Worm (Caenorhabditis elegans): ENCODE results near the gene acp-1.

acp-1 gene

DNA sequence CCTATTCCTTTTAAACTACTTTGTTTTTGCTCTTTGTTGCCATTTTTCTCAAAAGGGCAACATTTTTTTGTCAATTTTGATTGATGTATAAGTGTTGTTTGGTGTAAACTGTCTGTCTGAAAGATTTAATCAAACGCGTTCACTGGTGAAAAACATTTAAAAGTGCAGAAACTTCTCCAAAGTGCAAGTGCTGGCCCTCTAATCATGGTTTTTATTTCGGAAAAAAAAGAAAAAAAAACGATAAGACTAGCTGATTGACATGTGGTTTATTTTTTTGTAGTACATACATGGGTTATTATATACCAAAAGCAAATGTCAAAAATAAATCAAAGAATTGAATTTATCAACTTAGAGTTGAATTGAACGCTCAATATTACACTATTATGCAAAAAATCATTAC lies 22.9 kb downstream of the acp-1 start, which contains the start of gene dhs-26:
Gene dhs-26 (minus strand): TSS at position 116 of the 400 bp plus-strand sequence.
- TF ChIP-seq che-1 (tag; optimal IDR thresholded peaks at IDR 0.05) (no peak), hlh-30 (tag; optimal IDR thresholded peaks at IDR 0.05; ENCODE audit: insufficient read depth) (no peak), sdc-2 (tag; optimal IDR thresholded peaks at IDR 0.05) (no peak), hlh-15 (tag; optimal IDR thresholded peaks at IDR 0.05) (no peak), ceh-18 (tag; optimal IDR thresholded peaks at IDR 0.05) (no peak), unc-42 (tag; optimal IDR thresholded peaks at IDR 0.05) (no peak), ceh-14 (tag; optimal IDR thresholded peaks at IDR 0.05) (no peak), ref-2 (tag; optimal IDR thresholded peaks at IDR 0.05) (no peak), syd-9 (tag; optimal IDR thresholded peaks at IDR 0.05) (no peak)

DNA sequence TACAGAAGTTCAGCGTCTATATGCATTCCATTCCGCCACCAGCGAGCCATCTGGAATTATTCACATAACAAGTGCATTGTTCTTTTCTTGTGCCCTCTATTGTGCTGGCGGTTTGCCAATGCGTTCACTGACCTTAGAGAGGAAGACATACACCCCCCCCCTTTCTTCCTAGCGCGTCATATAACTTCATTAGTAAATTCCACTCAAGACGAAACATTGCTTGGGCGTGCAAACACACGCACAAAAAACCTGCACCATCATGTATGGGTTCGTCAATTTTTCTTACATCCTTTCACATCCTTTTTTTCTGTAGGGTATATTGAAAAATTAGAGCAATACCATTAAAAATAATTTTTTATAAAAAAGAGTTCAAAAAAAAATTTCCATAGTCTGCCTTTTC lies 33.7 kb downstream of the acp-1 start, which contains the start of gene ZK816.1:
Gene ZK816.1 (plus strand): TSS at position 187 of the 400 bp plus-strand sequence.
- peak; percentile 8 for TF ChIP-seq ref-2 (tag; optimal IDR thresholded peaks at IDR 0.05)
- peak; percentile 69 for TF ChIP-seq unc-42 (tag; optimal IDR thresholded peaks at IDR 0.05)
- peak; percentile 47 for TF ChIP-seq ceh-31 (tag; optimal IDR thresholded peaks at IDR 0.05)
- no peak for TF ChIP-seq unc-3 (GFP tag; conservative IDR thresholded peaks at IDR 0.05)
- no peak for TF ChIP-seq unc-3 (tag; optimal IDR thresholded peaks at IDR 0.05)
- TF ChIP-seq sox-2 (GFP tag; IDR thresholded peaks at IDR 0.05): peak; percentile 23; the same call in 1 of the 2 replicates

DNA sequence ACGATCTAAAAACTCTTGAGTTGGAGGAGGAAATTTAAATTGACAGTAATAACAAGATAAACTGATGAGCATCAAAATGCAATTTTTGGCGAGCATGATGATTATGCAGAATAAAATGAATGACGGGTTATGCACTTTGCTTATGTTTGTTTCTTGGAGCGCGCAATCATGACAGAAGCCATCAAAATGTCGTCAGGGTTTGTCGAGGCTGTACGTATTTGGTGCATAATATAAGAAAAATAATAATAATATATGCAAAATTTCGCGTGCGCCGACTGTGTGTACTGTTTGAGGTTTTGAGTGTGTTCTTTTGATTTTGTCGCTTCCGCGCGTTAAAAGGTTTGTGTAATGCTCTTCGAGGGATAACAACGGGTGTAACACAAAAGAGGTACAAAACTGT lies 35.0 kb downstream of the acp-1 start, which contains the start of gene nspg-4:
Gene nspg-4 (minus strand): TSS at position 101 of the 400 bp plus-strand sequence.
- TF ChIP-seq gmeb-2 (tag; optimal IDR thresholded peaks at IDR 0.05) (no peak), ceh-31 (tag; optimal IDR thresholded peaks at IDR 0.05) (no peak), C08G9.2 (tag; optimal IDR thresholded peaks at IDR 0.05) (no peak), elt-2 (tag; optimal IDR thresholded peaks at IDR 0.05) (no peak), nfya-1 (tag; optimal IDR thresholded peaks at IDR 0.05) (no peak), hlh-6 (tag; optimal IDR thresholded peaks at IDR 0.05) (no peak), madf-2 (tag; optimal IDR thresholded peaks at IDR 0.05) (no peak), lin-11 (tag; optimal IDR thresholded peaks at IDR 0.05) (no peak), sox-2 (GFP tag; IDR thresholded peaks at IDR 0.05) (no peak), syd-9 (tag; optimal IDR thresholded peaks at IDR 0.05) (no peak)

DNA sequence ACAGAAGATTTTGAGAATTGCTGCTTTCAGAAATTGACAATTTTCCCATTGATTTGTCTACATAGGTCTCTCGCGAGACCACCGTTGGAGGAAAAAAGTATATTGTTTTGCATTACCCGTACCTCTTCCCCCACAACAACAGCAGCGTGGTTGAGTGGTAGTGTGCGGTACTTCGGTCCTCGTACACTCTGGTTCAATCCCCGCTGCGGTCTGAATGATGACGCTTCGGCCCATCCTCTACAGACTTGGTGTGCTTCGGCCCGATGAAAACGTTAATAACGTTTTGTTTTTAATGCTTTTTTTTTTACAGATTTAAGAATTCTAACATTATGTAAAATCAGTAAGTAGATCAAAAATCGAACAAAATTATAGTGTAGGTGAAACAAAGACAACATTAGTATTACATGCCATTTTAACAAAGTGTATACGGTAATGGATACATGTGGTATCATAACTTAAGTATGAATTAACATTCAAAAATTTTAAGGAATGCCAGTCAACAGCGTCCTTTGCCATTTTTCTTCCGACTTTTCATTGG lies 37.3 kb downstream of the acp-1 start, which contains the start of gene ZK816.3:
Gene ZK816.3 (plus strand): TSS at position 488 of the 538 bp plus-strand sequence.
- TF ChIP-seq elt-4 (tag; optimal IDR thresholded peaks at IDR 0.05): no peak
- peak; percentile 46; the same call in 1 of the 2 replicates for TF ChIP-seq unc-3 (GFP tag; conservative IDR thresholded peaks at IDR 0.05)
- no peak for TF ChIP-seq unc-3 (tag; optimal IDR thresholded peaks at IDR 0.05)
- no peak for TF ChIP-seq ztf-16 (tag; optimal IDR thresholded peaks at IDR 0.05)
- TF ChIP-seq ceh-34 (tag; optimal IDR thresholded peaks at IDR 0.05): peak; percentile 60
- peak; percentile 4 for TF ChIP-seq ceh-14 (tag; optimal IDR thresholded peaks at IDR 0.05)
- no peak for TF ChIP-seq pros-1 (tag; optimal IDR thresholded peaks at IDR 0.05)
- TF ChIP-seq che-1 (tag; optimal IDR thresholded peaks at IDR 0.05): peak; percentile 60
- TF ChIP-seq T23F11.4 (GFP tag; optimal IDR thresholded peaks at IDR 0.05): no peak
- peak; percentile 12 for TF ChIP-seq tbx-7 (tag; optimal IDR thresholded peaks at IDR 0.05)
- peak; percentile 61 for TF ChIP-seq sox-4 (tag; optimal IDR thresholded peaks at IDR 0.05)
- TF ChIP-seq ceh-19 (GFP tag; optimal IDR thresholded peaks at IDR 0.05): peak; percentile 36
- TF ChIP-seq nhr-232 (tag; optimal IDR thresholded peaks at IDR 0.05): peak; percentile 74
- TF ChIP-seq rnt-1 (tag; optimal IDR thresholded peaks at IDR 0.05): peak; percentile 35
- TF ChIP-seq ama-1 (optimal IDR thresholded peaks at IDR 0.05): no peak
- TF ChIP-seq K09A11.1 (tag; optimal IDR thresholded peaks at IDR 0.05; ENCODE audit: insufficient read depth): peak; percentile 55
- TF ChIP-seq pqm-1 (tag; optimal IDR thresholded peaks at IDR 0.05): no peak
- TF ChIP-seq zip-5 (tag; optimal IDR thresholded peaks at IDR 0.05): no peak
- TF ChIP-seq hlh-15 (tag; optimal IDR thresholded peaks at IDR 0.05): peak; percentile 29
- no peak for TF ChIP-seq ref-2 (tag; optimal IDR thresholded peaks at IDR 0.05)
- no peak for TF ChIP-seq nhr-11 (tag; optimal IDR thresholded peaks at IDR 0.05)
- TF ChIP-seq lim-6 (tag; optimal IDR thresholded peaks at IDR 0.05): no peak
- peak; percentile 75 for TF ChIP-seq ceh-6 (GFP tag; optimal IDR thresholded peaks at IDR 0.05)
- TF ChIP-seq lin-11 (tag; optimal IDR thresholded peaks at IDR 0.05): peak; percentile 43
- TF ChIP-seq ceh-31 (tag; optimal IDR thresholded peaks at IDR 0.05): peak; percentile 36
- no peak for TF ChIP-seq mec-3 (tag; optimal IDR thresholded peaks at IDR 0.05; ENCODE audit: borderline replicate concordance)
- peak; percentile 63 for TF ChIP-seq sdc-2 (tag; optimal IDR thresholded peaks at IDR 0.05)
- TF ChIP-seq pat-9 (tag; optimal IDR thresholded peaks at IDR 0.05): peak; percentile 71
- TF ChIP-seq pag-3 (tag; optimal IDR thresholded peaks at IDR 0.05; ENCODE audit: borderline replicate concordance): no peak
- TF ChIP-seq ceh-45 (GFP tag; IDR thresholded peaks at IDR 0.05): no peak
- peak; percentile 72 for TF ChIP-seq tbx-2 (tag; optimal IDR thresholded peaks at IDR 0.05)
- TF ChIP-seq unc-86 (tag; optimal IDR thresholded peaks at IDR 0.05): peak; percentile 31
- TF ChIP-seq nfya-1 (tag; optimal IDR thresholded peaks at IDR 0.05): peak; percentile 22
- peak; percentile 69 for TF ChIP-seq fkh-6 (tag; optimal IDR thresholded peaks at IDR 0.05)

All from whole organism, late embryonic.